Fruit fly (Drosophila melanogaster): Measurements from ENCODE around the gene TwdlQ.
A peak's percentile ranks its signal among the peaks of the same experiment; 100 is the strongest.

TwdlQ gene

DNA sequence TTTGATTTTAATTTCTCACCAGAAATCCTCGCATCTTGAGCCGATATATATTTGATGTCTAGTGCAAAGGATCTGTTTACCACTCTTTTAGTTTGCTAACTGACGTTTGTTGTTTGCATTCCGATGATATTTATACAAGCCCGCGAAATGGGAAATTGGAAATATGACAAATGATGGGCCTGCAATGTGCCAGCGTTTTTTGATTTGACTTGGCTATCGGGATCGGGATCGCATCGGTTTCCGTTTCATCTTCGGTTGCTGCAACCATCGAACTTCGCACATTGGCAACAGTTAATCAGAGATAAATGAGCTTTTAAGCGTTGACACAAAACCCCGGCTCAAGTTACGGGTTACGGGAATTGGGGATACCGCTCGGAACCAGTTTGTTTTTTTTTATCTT is at the start of gene TwdlQ:
TwdlQ (minus strand) TSS at position 101 of the 400 bp plus-strand sequence.
- no peak for TF ChIP-seq CG8478 (optimal IDR thresholded peaks at IDR 0.05)
- TF ChIP-seq CTCF (optimal IDR thresholded peaks at IDR 0.05), result no peak

DNA sequence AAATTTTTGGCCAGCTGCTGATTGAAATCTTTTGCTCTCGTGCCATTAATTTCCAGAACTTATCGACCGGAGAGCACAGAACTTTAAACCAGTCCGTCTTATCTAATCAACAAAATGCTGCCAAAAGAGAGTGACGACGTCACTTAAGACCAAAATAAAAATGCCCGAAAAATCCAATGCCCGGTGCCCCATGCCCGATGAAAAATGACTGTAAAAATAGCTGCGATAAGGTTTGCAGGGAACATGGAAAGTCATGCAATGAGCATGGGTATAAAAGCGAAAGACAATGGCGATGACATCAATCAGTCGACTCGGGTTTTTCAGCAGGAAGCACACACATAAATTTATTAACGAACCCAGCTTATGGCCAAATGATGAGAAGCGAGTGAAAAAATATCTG is 43.9 kb upstream of the TwdlQ start, which contains the start of gene CG14247:
CG14247 (plus strand) TSS at position 301 of the 400 bp plus-strand sequence.
- TF ChIP-seq CTCF (optimal IDR thresholded peaks at IDR 0.05) (no peak), CG8478 (optimal IDR thresholded peaks at IDR 0.05) (no peak)

DNA sequence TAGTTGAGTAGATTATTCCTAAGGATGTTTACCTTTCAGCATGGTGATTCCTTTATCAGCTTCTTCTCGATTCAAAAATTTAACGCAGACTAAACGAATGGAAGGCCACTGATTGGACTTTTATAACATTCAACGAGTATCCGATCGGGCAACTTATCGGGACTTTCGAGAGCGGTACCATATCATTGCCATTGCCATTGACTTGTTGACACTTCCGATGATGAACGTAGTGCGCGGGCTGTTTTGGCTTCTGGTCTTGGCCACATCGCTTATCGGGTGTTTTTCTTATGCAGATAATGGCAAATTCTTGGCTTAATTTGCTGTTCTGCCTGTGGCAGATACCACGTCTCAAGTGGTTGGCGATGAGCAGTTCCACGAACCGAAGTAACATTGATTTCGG is 42.8 kb upstream of the TwdlQ start, which contains the start of gene CG6403:
CG6403 (minus strand) TSS at position 101 of the 400 bp plus-strand sequence.
- no peak for TF ChIP-seq CG8478 (optimal IDR thresholded peaks at IDR 0.05)
- no peak for TF ChIP-seq CTCF (optimal IDR thresholded peaks at IDR 0.05)

DNA sequence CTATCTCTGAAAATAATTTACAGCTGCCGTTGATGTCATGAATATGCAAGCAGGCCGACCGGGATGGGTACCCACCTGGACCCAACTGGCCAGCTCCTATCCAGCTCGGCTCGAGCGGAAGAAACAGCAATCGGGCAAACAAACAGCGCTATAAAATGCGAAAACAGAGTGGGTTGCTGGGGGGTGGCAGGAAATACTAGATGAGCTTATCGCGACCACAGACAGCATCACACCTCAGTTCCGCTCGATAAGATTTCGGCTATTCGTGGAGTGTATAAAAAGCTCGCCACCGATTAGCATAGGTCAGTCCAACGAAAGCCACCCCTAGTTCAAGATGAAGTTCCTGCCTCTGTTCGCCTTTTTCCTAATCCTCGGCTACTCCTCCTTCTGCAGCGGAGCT is 35.0 kb upstream of the TwdlQ start, which contains the start of gene CG14245:
CG14245 (plus strand) TSS at position 301 of the 400 bp plus-strand sequence.
- TF ChIP-seq CG8478 (optimal IDR thresholded peaks at IDR 0.05) (no peak), CTCF (optimal IDR thresholded peaks at IDR 0.05) (no peak)

DNA sequence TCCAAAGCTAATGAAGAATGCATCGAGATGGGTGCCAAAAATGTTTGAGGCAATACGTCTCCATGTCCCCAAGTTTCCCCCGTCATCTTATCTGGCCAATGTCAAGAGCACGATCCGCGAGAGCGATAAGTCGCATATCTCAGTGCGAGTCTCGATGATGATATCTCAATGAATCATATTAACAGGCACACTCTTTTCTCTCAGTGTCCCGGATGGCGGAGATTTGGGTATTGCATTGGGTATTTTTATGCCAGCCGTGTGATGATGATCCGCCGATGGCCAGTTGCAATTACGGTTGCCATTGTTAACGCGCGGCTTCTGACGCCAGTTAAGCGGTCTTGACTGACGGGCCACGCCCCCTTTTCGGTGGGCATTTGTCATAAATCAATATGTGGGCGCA is 33.6 kb upstream of the TwdlQ start, which contains the start of gene CG14246:
CG14246 (plus strand) TSS at position 301 of the 400 bp plus-strand sequence.
- TF ChIP-seq CTCF (optimal IDR thresholded peaks at IDR 0.05), result no peak
- no peak for TF ChIP-seq CG8478 (optimal IDR thresholded peaks at IDR 0.05)

DNA sequence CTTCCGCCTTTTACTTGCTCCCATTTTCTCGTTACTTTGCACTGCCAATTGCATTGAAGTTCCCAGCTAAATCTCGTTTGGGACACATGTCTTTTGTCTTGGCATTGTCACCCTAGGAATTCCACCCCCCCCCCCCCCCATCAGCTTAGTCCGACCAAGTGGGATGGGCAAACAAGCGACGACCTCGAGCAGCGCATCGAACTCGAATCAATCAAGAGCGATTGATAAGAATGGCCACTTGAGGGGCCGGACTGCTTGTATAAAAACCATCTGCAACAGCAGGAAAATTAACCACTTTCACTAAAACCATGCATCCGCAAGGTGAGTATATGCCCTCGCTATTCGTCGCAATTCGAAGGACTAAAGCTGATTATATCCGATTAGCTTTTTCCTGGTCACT is 32.4 kb upstream of the TwdlQ start, which contains the start of gene CG14244:
CG14244 (plus strand) TSS at position 301 of the 400 bp plus-strand sequence.
- TF ChIP-seq CTCF (optimal IDR thresholded peaks at IDR 0.05), result no peak
- TF ChIP-seq CG8478 (optimal IDR thresholded peaks at IDR 0.05), result no peak

DNA sequence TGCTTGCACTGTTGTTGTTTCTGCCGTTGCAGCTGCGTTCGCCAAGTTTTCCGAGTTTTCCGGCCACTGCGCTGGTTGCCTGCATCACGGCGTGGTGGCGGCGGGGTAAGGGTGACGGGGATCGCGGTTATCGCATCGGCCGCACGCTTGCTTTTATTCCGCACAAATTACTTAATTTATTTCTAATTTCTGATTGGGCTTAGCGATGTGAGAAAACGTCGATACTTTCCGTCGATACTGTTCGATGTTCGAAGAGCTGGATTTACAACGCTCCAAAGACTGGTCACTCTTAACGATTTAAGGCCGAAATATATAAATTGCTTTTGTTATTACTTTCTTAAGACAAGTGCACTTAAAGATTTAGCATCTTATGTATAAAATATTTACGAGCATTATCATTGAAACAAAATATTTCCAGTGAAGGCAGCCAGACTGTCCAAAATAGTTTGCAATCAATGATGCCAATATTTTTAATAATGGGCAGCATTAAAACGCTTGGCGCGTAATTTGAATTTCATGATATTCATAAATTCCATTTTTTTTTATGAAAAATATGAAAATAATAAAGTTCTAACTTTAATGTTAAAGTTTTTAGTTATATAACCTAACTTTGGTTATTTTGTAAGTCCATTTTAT is 31.7 kb upstream of the TwdlQ start, which contains the start of gene CG6420:
CG6420 (minus strand) TSS at position 240 of the 636 bp plus-strand sequence.
- TF ChIP-seq CTCF (optimal IDR thresholded peaks at IDR 0.05) (no peak), CG8478 (optimal IDR thresholded peaks at IDR 0.05) (no peak)

DNA sequence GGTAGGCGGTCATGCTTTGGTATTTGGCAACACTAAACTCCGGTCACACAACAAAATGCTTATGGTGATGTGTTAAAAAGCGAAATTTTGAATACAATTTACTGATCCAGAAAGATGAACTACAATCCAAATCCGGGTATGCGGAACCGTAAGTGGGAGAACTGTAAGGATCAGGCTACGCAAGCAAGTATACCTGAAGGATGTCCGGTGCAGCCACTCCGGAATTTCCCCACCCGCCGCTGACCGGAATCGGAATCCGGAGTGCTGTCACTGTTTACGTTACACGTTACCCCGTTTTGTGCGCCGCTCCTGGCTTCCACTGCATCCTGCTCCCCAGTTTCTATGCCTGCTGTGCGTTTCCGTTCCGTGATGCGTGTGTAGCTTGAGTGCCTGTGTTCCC is 24.5 kb upstream of the TwdlQ start, which contains the start of gene Yif1:
Yif1 (plus strand) TSS at position 8 of the 400 bp plus-strand sequence.
- no peak for TF ChIP-seq CTCF (optimal IDR thresholded peaks at IDR 0.05)
- TF ChIP-seq CG8478 (optimal IDR thresholded peaks at IDR 0.05), result no peak

DNA sequence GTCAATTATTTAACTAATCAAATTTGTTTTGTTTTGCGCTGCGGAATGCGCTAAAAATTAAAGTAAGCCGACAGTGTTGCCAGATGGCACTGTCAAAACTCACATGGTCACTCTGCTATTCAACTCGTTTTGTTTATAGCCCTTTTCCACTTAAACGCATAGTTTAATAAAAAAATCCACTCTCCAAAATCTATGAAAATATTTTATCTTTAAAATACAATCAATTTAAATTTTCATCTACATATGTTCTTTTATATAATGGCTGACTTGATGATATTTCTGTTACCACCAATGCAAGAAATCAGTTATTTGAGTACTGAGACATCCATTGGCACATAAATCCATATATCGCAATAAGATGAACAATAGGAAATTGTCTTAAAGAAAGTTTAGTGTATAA is 23.9 kb upstream of the TwdlQ start, which contains the start of gene CG6425:
CG6425 (minus strand) TSS at position 95 of the 400 bp plus-strand sequence.
- TF ChIP-seq CG8478 (optimal IDR thresholded peaks at IDR 0.05) (no peak), CTCF (optimal IDR thresholded peaks at IDR 0.05) (peak in 1 of 2 experiments; percentile 20)

DNA sequence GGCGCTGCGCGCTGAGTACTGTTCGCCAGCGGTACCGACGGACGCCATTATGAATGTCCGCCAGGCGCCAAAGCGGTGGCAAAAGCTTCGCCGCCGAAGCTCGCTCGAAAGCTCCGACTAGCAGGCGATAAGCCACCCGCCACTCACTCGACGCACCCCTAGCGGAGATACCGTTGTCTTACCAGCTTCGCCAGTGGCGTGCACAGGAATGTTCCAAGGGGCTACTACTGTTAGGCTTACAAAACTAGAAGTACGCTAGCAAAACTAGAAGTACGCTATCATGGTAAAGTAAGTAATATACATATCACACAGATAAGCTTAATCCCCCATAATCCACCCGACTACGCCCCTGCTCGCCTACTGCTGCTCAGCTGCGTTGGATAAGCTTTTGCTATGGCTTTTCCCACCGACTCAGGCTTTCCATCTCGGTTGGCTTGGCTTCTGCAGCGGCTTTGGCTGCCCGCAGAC is 20.8 kb upstream of the TwdlQ start, which contains the start of gene amon:
amon (minus strand) TSS at position 51 of the 468 bp plus-strand sequence.
- TF ChIP-seq CG8478 (optimal IDR thresholded peaks at IDR 0.05) (no peak), CTCF (optimal IDR thresholded peaks at IDR 0.05) (no peak)

DNA sequence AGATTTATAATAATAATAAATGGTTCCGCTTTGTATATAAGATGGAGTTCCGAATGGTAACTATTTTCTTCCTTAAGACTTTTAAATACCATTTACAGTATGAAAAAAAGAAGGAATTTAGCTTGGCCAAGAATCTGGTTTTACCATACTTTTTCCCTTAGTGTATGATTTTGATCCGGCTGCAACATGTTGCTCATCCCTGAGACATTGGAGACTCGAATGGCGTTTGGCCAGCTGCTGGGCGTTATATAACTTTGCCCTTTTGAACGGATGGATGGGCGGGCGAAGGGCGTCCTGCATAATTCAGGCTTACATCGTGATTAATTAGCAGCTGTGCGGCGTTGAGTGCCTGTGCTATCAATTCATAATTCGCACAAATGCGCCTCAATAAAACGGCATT is 10.9 kb upstream of the TwdlQ start:
- TF ChIP-seq CTCF (optimal IDR thresholded peaks at IDR 0.05), result no peak
- no peak for TF ChIP-seq CG8478 (optimal IDR thresholded peaks at IDR 0.05)

DNA sequence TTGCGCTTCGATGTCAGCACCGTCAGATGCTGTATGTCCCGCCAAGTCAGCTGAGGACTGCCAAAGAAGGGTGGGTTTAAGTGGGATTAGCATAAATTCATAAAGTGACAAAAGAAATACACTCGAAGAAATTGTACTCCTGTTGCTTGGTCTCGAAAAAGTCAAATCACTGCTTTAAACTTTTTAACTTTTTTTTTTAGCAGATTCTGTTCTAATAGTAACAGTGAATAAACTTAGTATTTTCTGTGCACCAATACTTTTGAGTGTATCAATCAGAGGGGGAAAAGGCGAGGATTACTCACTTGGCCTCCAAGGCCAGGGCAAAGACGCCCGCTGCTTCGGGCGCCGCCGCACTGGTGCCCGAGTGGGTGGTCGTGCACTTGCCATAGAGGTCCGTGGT is 6.7 kb upstream of the TwdlQ start:
- TF ChIP-seq CG8478 (optimal IDR thresholded peaks at IDR 0.05), result no peak
- TF ChIP-seq CTCF (optimal IDR thresholded peaks at IDR 0.05), result no peak

DNA sequence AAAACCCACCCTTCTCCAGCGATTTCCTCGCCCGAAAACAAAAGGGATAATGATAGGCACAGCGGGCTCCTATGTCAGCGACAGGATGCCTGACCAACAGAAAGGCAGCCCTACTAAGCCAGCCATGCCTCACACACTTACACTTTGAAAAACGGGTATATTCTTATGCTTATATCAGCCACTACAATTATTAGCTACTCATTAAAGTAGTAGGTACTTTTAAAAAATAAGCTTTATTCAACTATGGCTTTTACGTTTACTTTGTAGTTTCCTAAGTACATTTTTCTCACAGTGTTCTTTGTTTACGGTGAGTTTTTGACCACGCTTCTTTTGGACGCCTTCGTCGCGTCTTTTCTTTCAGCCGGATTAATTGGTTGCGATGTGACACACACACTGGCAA is 3.2 kb downstream of the TwdlQ start:
- TF ChIP-seq CTCF (optimal IDR thresholded peaks at IDR 0.05), result no peak

DNA sequence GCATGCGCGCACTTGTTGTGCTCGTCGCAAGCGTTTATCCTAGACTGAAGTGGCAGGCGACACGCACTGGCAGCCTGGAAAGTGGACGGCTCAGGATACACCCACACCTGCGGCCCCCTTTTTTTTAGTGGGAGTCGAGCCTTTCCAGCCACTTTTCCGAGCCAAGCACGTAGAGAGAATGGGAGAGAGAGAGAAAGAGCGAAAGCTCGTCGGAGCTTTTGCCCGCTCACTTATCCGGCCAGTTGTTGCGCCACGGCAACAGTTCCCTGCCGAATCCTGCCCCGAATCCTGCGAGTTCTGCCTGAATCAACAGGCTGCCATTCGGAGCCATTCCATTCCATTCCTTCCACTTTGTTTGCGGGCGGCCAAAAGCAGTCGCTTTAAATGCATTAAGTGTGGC is 11.4 kb downstream of the TwdlQ start, which contains the start of gene beat-VII:
beat-VII (minus strand) TSS at position 20 of the 400 bp plus-strand sequence.
- TF ChIP-seq CG8478 (optimal IDR thresholded peaks at IDR 0.05) (no peak), CTCF (optimal IDR thresholded peaks at IDR 0.05) (no peak)

DNA sequence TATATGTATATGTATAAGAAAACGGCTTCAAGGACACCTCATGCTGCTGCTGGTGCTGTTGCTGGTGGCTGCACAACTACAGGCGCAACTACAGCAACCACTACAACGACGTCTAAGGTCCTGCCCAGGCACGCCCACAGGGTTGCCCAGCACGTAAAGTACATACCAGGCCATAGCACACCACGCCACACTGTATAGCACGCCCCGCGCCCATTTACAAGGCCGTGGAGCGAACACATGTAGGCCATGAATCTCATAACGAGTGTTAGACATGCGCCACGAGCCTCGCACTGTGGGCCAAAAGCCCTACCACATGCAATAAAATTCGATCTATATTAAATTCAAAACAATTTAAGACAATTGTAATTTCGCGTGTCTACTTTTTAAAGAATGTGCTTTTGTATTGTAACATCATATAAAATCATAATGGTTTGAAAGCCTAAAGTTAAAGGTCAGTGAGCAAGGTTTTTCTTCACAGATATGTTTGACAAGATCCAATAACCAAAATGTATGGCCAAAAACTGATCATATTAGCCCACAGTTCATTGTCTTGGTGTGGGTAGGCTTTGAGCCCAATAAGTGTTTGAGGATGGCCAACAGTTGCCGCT is 21.8 kb downstream of the TwdlQ start:
- no peak for TF ChIP-seq CG8478 (optimal IDR thresholded peaks at IDR 0.05)
- TF ChIP-seq CTCF (optimal IDR thresholded peaks at IDR 0.05), result no peak

Measured in S2 (cell line).